Worm (Caenorhabditis elegans) whole organism, L3 larva: ENCODE data around the gene Y15E3A.4.

ENCODE experiments used
- daf-12 ChIP-seq: fragments of 150-350 bp; optimal IDR thresholded peaks from 2 replicates; lab custom pipeline; 2014; ENCODE audit warnings: missing biosample characterization, missing genetic modification reagents, missing genetic modification characterization
- lin-39 ChIP-seq: fragments of 150-350 bp; optimal IDR thresholded peaks from 2 replicates; lab custom pipeline; 2018; ENCODE audit warnings: missing biosample characterization, missing genetic modification reagents, missing genetic modification characterization
- nhr-237 ChIP-seq: fragments of 150-350 bp; optimal IDR thresholded peaks from 2 replicates; lab custom pipeline; 2014; ENCODE audit warnings: missing biosample characterization, missing genetic modification characterization
- snpc-4 ChIP-seq: fragments of 150-350 bp; optimal IDR thresholded peaks from 2 replicates; lab custom pipeline; 2014; ENCODE audit warnings: missing biosample characterization, missing genetic modification characterization

- no peak for TF ChIP-seq snpc-4
- TF ChIP-seq daf-12, result no peak
- no peak for TF ChIP-seq lin-39
- no peak for TF ChIP-seq nhr-237 (tag; lab: Kevin White, UChicago)
Observed at ce11 chrX:15308685-15309084, 22.1 kb upstream of the Y15E3A.4 start.
